Worm (Caenorhabditis elegans) whole organism, young adult: ENCODE results near the gene F17H10.2.

Experiments
- Y56A3A.18 ChIP-seq: fragments of 200-800 bp; sonication (Bioruptor generic); IDR thresholded peaks from 2 replicates; pipeline ENCODE4 v1.3.6; 2022; ENCODE audit warnings: missing genetic modification reagents, missing genetic modification characterization, missing compliant biosample characterization
- ama-1 ChIP-seq, 3 experiments: fragments of 150-350 bp in 1 of 3; sonication (generic microtip) in 2 of 3; optimal IDR thresholded peaks; 2 replicates each; lab custom pipeline; 2014 to 2018; ENCODE audit warnings: missing biosample characterization in 2 of 3, missing genetic modification characterization in 2 of 3, missing genetic modification reagents in 2 of 3
- ccch-3 ChIP-seq: fragments of 200-800 bp; sonication (Bioruptor generic); optimal IDR thresholded peaks from 2 replicates; lab custom pipeline; 2018; ENCODE audit warnings: mild to moderate bottlenecking, missing genetic modification characterization, missing compliant biosample characterization
- ceh-40 ChIP-seq: fragments of 200-800 bp; sonication (Bioruptor generic); IDR thresholded peaks from 2 replicates; pipeline ENCODE4 v1.3.6; 2022; ENCODE audit warnings: missing genetic modification characterization, missing compliant biosample characterization
- efl-1 ChIP-seq: fragments of 150-350 bp; optimal IDR thresholded peaks from 2 replicates; lab custom pipeline; 2014; ENCODE audit warnings: missing biosample characterization, missing genetic modification reagents, missing genetic modification characterization
- ets-4 ChIP-seq: fragments of 200-800 bp; sonication (Bioruptor generic); optimal IDR thresholded peaks from 2 replicates; lab custom pipeline; 2018; ENCODE audit warnings: mild to moderate bottlenecking, missing genetic modification characterization, missing compliant biosample characterization
- hlh-12 ChIP-seq: sonication (generic microtip); optimal IDR thresholded peaks from 2 replicates; lab custom pipeline; 2016; ENCODE audit warnings: missing genetic modification characterization, missing compliant biosample characterization
- lin-35 ChIP-seq, 3 experiments: fragments of 150-350 bp in 2 of 3; sonication (generic microtip) in 1 of 3; optimal IDR thresholded peaks; 2 replicates each; lab custom pipeline; 2014 to 2018; ENCODE audit warnings: missing biosample characterization in 3 of 3, missing genetic modification characterization in 3 of 3, missing genetic modification reagents in 3 of 3
- lsl-1 ChIP-seq: fragments of 200-800 bp; sonication (Bioruptor generic); optimal IDR thresholded peaks from 2 replicates; lab custom pipeline; 2018; ENCODE audit warnings: mild to moderate bottlenecking, missing genetic modification characterization, moderate library complexity, missing compliant biosample characterization
- pbrm-1 ChIP-seq: fragments of 200-800 bp; sonication (Bioruptor generic); IDR thresholded peaks from 2 replicates; pipeline ENCODE4 v1.3.6; 2022; ENCODE audit warnings: missing genetic modification reagents, missing genetic modification characterization, missing compliant biosample characterization
- pha-4 ChIP-seq: fragments of 150-350 bp; sonication (generic microtip); optimal IDR thresholded peaks from 2 replicates; lab custom pipeline; 2014; ENCODE audit warnings: missing biosample characterization, missing genetic modification reagents, missing genetic modification characterization
- sea-2 ChIP-seq: fragments of 200-800 bp; sonication (Bioruptor generic); IDR thresholded peaks from 2 replicates; pipeline ENCODE4 v1.3.6; 2022; ENCODE audit warnings: missing genetic modification characterization, missing compliant biosample characterization

DNA sequence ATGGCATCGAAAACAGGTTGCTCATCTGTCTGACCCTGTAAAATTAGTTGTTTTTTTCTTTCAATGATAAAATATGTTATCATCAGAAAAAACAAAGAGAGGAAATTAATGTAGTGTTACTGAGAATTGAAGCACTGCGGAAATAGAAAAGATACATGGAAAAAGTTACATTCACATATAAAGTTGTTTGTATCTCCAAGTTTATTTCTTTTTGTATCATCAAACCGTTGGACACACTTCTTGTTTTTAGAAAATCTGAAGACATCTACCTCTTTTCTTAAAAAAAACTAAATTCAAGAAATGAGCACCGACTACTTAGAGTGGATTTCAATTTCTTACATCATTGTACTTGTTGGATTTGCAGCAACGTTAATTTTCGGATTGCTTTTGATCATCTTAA is 31.2 kb upstream of the F17H10.2 start, which contains the start of gene str-10:
- no peak for TF ChIP-seq sea-2 (GFP tag; lab: Robert Waterston, UW)
- TF ChIP-seq hlh-12 = no peak
- TF ChIP-seq ceh-40 = no peak
- TF ChIP-seq ama-1 (optimal IDR thresholded peaks at IDR 0.05; lab: Kevin White, UChicago) = no peak
- no peak for TF ChIP-seq ama-1 (GFP tag; optimal IDR thresholded peaks at IDR 0.05; lab: Kevin White, UChicago)
- no peak for TF ChIP-seq efl-1
- no peak for TF ChIP-seq lin-35 (GFP tag; optimal IDR thresholded peaks at IDR 0.05; lab: Kevin White, UChicago)
- TF ChIP-seq Y56A3A.18 (GFP tag; lab: Robert Waterston, UW) = no peak
- TF ChIP-seq ccch-3 (GFP tag; lab: Kevin White, UChicago) = no peak
- TF ChIP-seq ets-4 (GFP tag; lab: Kevin White, UChicago) = no peak
- no peak for TF ChIP-seq pbrm-1 (GFP tag; lab: Robert Waterston, UW)
- TF ChIP-seq pha-4 (tag; lab: Kevin White, UChicago) = no peak
- TF ChIP-seq lsl-1 (GFP tag; lab: Kevin White, UChicago) = no peak
